Fruit fly (Drosophila melanogaster): ENCODE measurements around the gene Acbp6.
A peak's percentile ranks its signal among the peaks of the same experiment; 100 is the strongest.

Acbp6 gene

DNA sequence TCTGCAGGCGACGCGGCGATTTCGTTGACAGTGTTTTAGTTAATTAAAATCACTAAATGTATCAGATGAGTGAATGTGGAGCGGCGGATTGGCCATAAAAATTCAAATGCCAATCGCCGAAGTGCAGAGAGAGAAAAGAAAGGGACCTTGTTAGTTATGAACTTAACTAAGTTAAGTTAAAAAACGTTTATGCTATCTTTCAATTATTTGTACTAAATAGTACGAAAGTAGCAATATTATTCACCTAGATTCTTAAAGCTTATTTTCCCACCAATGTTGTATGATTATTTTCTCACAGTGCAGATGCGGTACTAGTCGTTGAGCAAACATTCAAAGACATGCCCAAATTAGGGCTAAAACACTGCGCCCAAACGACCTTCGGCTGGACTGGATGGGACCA lies 37.9 kb upstream of the Acbp6 start:
- TF ChIP-seq CG17806 (tag; optimal IDR thresholded peaks at IDR 0.05) (peak; percentile 47), CG14655 (GFP tag; optimal IDR thresholded peaks at IDR 0.05) (peak; percentile 10), CG34367 (tag; optimal IDR thresholded peaks at IDR 0.05) (peak; percentile 1), Pif1A (GFP tag; optimal IDR thresholded peaks at IDR 0.05) (peak; percentile 45), CG15710 (tag; optimal IDR thresholded peaks at IDR 0.05) (peak; percentile 7), CG10348 (GFP tag; IDR thresholded peaks at IDR 0.05) (no peak), CG32121 (GFP tag; IDR thresholded peaks at IDR 0.05) (no peak), Snoo (tag; optimal IDR thresholded peaks at IDR 0.05) (peak; percentile 5), D1 (tag; optimal IDR thresholded peaks at IDR 0.05) (peak; percentile 28), fd96Ca (GFP tag; IDR thresholded peaks at IDR 0.05) (no peak), Pif1B (GFP tag; optimal IDR thresholded peaks at IDR 0.05) (no peak), CG8159 (tag; optimal IDR thresholded peaks at IDR 0.05) (peak; percentile 55), CG12605 (GFP tag; IDR thresholded peaks at IDR 0.05) (no peak), rn (GFP tag; IDR thresholded peaks at IDR 0.05) (no peak), CG8301 (tag; optimal IDR thresholded peaks at IDR 0.05) (peak; percentile 11), CG4496 (GFP tag; IDR thresholded peaks at IDR 0.05) (peak; percentile 26; the same call in 1 of the 3 replicates), CG9948 (tag; optimal IDR thresholded peaks at IDR 0.05) (peak; percentile 44), CG13204 (GFP tag; optimal IDR thresholded peaks at IDR 0.05) (no peak)

DNA sequence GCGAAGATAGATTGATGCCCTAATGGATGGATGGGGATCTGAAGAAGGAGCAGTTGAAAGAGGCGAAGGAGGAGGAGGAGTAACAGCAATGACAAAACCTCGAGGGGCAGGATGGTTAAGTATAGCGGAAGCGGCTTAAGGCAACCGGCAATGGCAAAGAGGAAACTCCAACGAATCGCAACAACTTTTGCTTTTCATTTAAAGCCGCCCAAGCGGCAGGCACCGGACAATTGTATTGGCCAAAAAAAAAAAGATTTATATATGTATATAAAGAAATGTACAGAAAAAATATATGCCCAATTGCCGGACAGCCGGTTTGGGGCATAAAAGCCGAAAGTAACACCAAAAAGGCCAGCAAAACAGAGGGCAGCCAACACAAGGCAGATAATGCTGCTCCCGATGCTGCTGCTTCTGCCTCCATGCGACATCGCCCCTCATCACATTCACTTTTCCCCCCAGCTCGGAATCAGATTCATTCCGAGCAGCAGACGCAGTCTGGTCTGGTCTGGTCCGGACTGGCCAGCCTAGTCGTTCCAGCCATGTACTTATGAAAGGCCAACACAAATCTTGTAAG lies 37.3 kb upstream of the Acbp6 start:
- TF ChIP-seq CG17806 (tag; optimal IDR thresholded peaks at IDR 0.05) (no peak), CG14655 (GFP tag; optimal IDR thresholded peaks at IDR 0.05) (no peak), Pif1A (GFP tag; optimal IDR thresholded peaks at IDR 0.05) (no peak), D1 (tag; optimal IDR thresholded peaks at IDR 0.05) (no peak), gl (tag; optimal IDR thresholded peaks at IDR 0.05) (no peak), CG32121 (GFP tag; IDR thresholded peaks at IDR 0.05) (no peak), CG8159 (tag; optimal IDR thresholded peaks at IDR 0.05) (no peak), CG10348 (GFP tag; IDR thresholded peaks at IDR 0.05) (no peak), CG4496 (GFP tag; IDR thresholded peaks at IDR 0.05) (no peak), Pif1B (GFP tag; optimal IDR thresholded peaks at IDR 0.05) (no peak), CG8301 (tag; optimal IDR thresholded peaks at IDR 0.05) (no peak), fd96Ca (GFP tag; IDR thresholded peaks at IDR 0.05) (no peak), CG15710 (tag; optimal IDR thresholded peaks at IDR 0.05) (no peak), CG9948 (tag; optimal IDR thresholded peaks at IDR 0.05) (no peak), EcR (GFP tag; optimal IDR thresholded peaks at IDR 0.05) (no peak), Ets98B (GFP tag; IDR thresholded peaks at IDR 0.05) (no peak), CG34367 (tag; optimal IDR thresholded peaks at IDR 0.05) (no peak)

DNA sequence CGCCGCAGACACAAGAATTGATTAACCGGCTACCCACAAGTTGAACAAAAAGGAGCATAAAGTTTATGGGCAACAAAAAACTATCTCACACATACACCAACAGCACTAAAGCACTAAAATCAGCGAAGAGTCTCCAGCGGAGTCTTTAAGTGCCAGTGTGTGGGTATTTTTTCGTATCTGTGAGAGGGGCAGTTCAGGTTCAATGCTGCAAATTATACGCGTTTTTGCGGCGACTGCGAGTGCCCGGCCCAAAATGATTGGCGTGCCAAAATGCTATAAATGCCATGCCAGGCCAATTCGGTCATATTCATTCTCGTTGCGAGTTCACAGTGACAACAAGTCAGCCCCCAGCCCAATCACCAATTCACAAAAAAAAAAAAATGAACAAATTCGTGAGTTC lies 35.8 kb upstream of the Acbp6 start, which contains the start of gene Cpr65Ec:
Gene Cpr65Ec (plus strand): TSS at position 301 of the 400 bp plus-strand sequence.
- TF ChIP-seq CG8301 (tag; optimal IDR thresholded peaks at IDR 0.05) = no peak

DNA sequence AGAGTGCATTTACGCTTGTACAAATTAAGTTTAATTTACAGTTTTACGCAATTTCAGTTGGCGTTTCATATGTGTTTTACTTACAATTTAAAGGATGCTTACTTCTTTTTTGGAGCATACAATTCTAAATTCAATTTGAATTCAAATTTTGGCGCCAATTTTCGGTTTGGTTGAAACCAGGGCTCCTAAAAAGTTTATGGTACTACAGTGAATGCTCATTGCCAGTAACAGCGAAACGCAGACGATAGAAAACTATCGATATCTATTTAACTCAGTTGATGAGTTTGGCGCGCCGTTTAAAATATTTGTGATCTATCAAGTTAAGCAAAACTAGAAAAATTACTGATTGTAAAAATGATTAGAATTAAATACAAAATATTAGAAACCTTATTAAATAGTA lies 34.7 kb upstream of the Acbp6 start:
- TF ChIP-seq fd96Ca (GFP tag; IDR thresholded peaks at IDR 0.05) (no peak), Pif1A (GFP tag; optimal IDR thresholded peaks at IDR 0.05) (no peak), Pif1B (GFP tag; optimal IDR thresholded peaks at IDR 0.05) (no peak), CG4496 (GFP tag; IDR thresholded peaks at IDR 0.05) (no peak), CG8159 (tag; optimal IDR thresholded peaks at IDR 0.05) (no peak), D1 (tag; optimal IDR thresholded peaks at IDR 0.05) (no peak), CG32121 (GFP tag; IDR thresholded peaks at IDR 0.05) (no peak), CG8301 (tag; optimal IDR thresholded peaks at IDR 0.05) (no peak), CG15710 (tag; optimal IDR thresholded peaks at IDR 0.05) (no peak), rn (GFP tag; IDR thresholded peaks at IDR 0.05) (no peak), CG9948 (tag; optimal IDR thresholded peaks at IDR 0.05) (no peak), CG10348 (GFP tag; IDR thresholded peaks at IDR 0.05) (no peak)

DNA sequence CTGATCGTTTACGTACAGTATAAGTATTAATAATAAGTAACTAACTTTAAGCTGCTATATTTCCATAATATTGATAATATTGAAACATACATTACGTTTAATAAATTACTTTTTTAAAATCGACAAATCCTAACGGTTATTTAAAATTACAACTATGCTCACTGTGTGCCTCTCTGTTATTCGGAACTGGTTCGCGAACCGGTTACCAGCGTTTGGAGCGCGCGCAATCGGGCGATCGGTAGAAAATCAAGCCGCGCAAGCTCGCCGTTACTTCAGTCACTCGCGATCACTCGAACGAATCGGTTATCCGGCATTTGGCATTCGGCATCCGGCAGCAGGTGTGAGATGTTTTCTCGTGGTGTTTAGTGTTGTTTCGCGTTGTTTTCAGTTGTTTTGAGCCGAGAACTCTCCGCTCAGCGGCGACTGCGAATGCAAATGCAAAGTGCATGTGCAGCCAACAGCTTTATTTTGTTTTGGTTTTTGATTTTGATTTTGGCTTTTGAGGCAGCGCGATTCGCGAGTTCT lies 34.1 kb upstream of the Acbp6 start, which contains the start of gene form3:
Gene form3 (plus strand): TSS at position 271 of the 525 bp plus-strand sequence.
- 0 out of 3 replicates have a peak, but pooled peaks have one; percentile 9 for TF ChIP-seq fd96Ca (GFP tag; IDR thresholded peaks at IDR 0.05)
- no peak for TF ChIP-seq CG15710 (tag; optimal IDR thresholded peaks at IDR 0.05)
- peak; percentile 37; the same call in 1 of the 2 replicates for TF ChIP-seq Ets98B (GFP tag; IDR thresholded peaks at IDR 0.05)
- peak; percentile 9 for TF ChIP-seq CG13204 (GFP tag; optimal IDR thresholded peaks at IDR 0.05)

DNA sequence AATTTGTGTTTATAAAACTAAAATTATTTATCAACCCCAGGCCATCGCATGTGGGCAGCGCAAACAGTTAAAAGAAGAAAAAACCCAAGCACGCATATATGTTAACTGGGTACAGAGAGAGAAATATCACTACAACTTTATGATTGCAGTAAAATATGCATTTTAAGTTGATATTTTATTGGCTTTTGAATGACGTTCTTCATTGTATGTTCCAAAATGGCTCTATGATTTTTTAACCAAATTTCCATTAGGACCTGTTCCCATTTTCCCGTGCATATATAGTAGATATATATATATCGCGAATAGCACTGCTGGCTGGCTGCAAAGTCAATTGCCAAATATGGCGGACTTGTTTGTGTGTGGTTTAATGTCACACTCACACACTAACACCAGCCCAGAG lies 32.2 kb upstream of the Acbp6 start:
- TF ChIP-seq Snoo (tag; optimal IDR thresholded peaks at IDR 0.05) (no peak), CG12605 (GFP tag; IDR thresholded peaks at IDR 0.05) (no peak), Pif1B (GFP tag; optimal IDR thresholded peaks at IDR 0.05) (peak; percentile 7), CG13204 (GFP tag; optimal IDR thresholded peaks at IDR 0.05) (no peak), Ets98B (GFP tag; IDR thresholded peaks at IDR 0.05) (peak; percentile 74), CG15710 (tag; optimal IDR thresholded peaks at IDR 0.05) (no peak), CG34367 (tag; optimal IDR thresholded peaks at IDR 0.05) (no peak), rn (GFP tag; IDR thresholded peaks at IDR 0.05) (0 out of 2 replicates have a peak, but pooled peaks have one; percentile 15), CG14655 (GFP tag; optimal IDR thresholded peaks at IDR 0.05) (peak; percentile 23), EcR (GFP tag; optimal IDR thresholded peaks at IDR 0.05) (no peak), gl (tag; optimal IDR thresholded peaks at IDR 0.05) (no peak), fd96Ca (GFP tag; IDR thresholded peaks at IDR 0.05) (no peak), CG8301 (tag; optimal IDR thresholded peaks at IDR 0.05) (peak; percentile 35), CG8159 (tag; optimal IDR thresholded peaks at IDR 0.05) (no peak), D1 (tag; optimal IDR thresholded peaks at IDR 0.05) (no peak), Pif1A (GFP tag; optimal IDR thresholded peaks at IDR 0.05) (peak; percentile 20), CG10348 (GFP tag; IDR thresholded peaks at IDR 0.05) (no peak), CG17806 (tag; optimal IDR thresholded peaks at IDR 0.05) (no peak), CG4496 (GFP tag; IDR thresholded peaks at IDR 0.05) (peak; percentile 71; the same call in 2 of the 3 replicates), CG9948 (tag; optimal IDR thresholded peaks at IDR 0.05) (no peak), CG32121 (GFP tag; IDR thresholded peaks at IDR 0.05) (peak; percentile 59; the same call in 1 of the 2 replicates)
